Worm (Caenorhabditis elegans) whole organism, late embryonic: ENCODE measurements around the gene C04E6.13.

Experiments used
- K02D7.2 ChIP-seq: sonication (generic microtip); optimal IDR thresholded peaks from 2 replicates; lab custom pipeline; 2017; ENCODE audit warnings: mild to moderate bottlenecking, missing genetic modification characterization, missing compliant biosample characterization
- Y22D7AL.16 ChIP-seq: sonication (generic microtip); optimal IDR thresholded peaks from 2 replicates; lab custom pipeline; 2016; ENCODE audit warnings: missing genetic modification characterization, missing compliant biosample characterization
- ceh-2 ChIP-seq: sonication (generic microtip); optimal IDR thresholded peaks from 2 replicates; lab custom pipeline; 2016; ENCODE audit warnings: missing genotype, missing genetic modification characterization, missing compliant biosample characterization
- ceh-22 ChIP-seq: sonication (generic microtip); optimal IDR thresholded peaks from 2 replicates; lab custom pipeline; 2017; ENCODE audit warnings: missing biosample characterization, missing genetic modification characterization
- ceh-48 ChIP-seq: sonication (generic microtip); optimal IDR thresholded peaks from 2 replicates; lab custom pipeline; 2016; ENCODE audit warnings: missing genetic modification characterization, inconsistent platforms, missing compliant biosample characterization
- elt-4 ChIP-seq: sonication (generic microtip); optimal IDR thresholded peaks from 2 replicates; lab custom pipeline; 2016; ENCODE audit warnings: missing genetic modification characterization, missing compliant biosample characterization
- fax-1 ChIP-seq: sonication (generic microtip); optimal IDR thresholded peaks from 2 replicates; lab custom pipeline; 2016; ENCODE audit warnings: missing genotype, missing genetic modification characterization, missing compliant biosample characterization
- fkh-10 ChIP-seq: fragments of 150-350 bp; optimal IDR thresholded peaks from 2 replicates; lab custom pipeline; 2014; ENCODE audit warnings: missing biosample characterization, missing genetic modification reagents, missing genetic modification characterization
- hlh-13 ChIP-seq: fragments of 200-800 bp; sonication (Bioruptor generic); optimal IDR thresholded peaks from 2 replicates; lab custom pipeline; 2018; ENCODE audit warnings: mild to moderate bottlenecking, missing genetic modification characterization, missing compliant biosample characterization
- hlh-15 ChIP-seq: sonication (generic microtip); optimal IDR thresholded peaks from 2 replicates; lab custom pipeline; 2016; ENCODE audit warnings: missing genetic modification characterization, missing compliant biosample characterization
- hlh-8 ChIP-seq: sonication (generic microtip); optimal IDR thresholded peaks from 2 replicates; lab custom pipeline; 2016; ENCODE audit warnings: missing genotype, missing genetic modification characterization, missing compliant biosample characterization
- lin-11 ChIP-seq: fragments of 200-800 bp; sonication (Bioruptor generic); optimal IDR thresholded peaks from 2 replicates; lab custom pipeline; 2018; ENCODE audit warnings: mild to moderate bottlenecking, missing genetic modification characterization, missing compliant biosample characterization
- madf-2 ChIP-seq: sonication (generic microtip); optimal IDR thresholded peaks from 2 replicates; lab custom pipeline; 2017; ENCODE audit warnings: missing genetic modification characterization, missing compliant biosample characterization
- nfya-1 ChIP-seq: sonication (generic microtip); optimal IDR thresholded peaks from 2 replicates; lab custom pipeline; 2017; ENCODE audit warnings: missing genetic modification characterization, mild to moderate bottlenecking, missing compliant biosample characterization, antibody characterized with exemption, moderate library complexity
- nhr-11 ChIP-seq: fragments of 150-350 bp; optimal IDR thresholded peaks from 2 replicates; lab custom pipeline; 2014; ENCODE audit warnings: missing biosample characterization, missing genetic modification characterization
- nhr-232 ChIP-seq: sonication (generic microtip); optimal IDR thresholded peaks from 2 replicates; lab custom pipeline; 2016; ENCODE audit warnings: missing genetic modification characterization, missing compliant biosample characterization
- pax-1 ChIP-seq: fragments of 150-350 bp; optimal IDR thresholded peaks from 2 replicates; lab custom pipeline; 2014; ENCODE audit warnings: missing biosample characterization, missing genetic modification characterization
- pha-2 ChIP-seq: sonication (generic microtip); optimal IDR thresholded peaks from 2 replicates; lab custom pipeline; 2017; ENCODE audit warnings: mild to moderate bottlenecking, missing genetic modification characterization, missing compliant biosample characterization
- pha-4 ChIP-seq: fragments of 150-350 bp; optimal IDR thresholded peaks from 2 replicates; lab custom pipeline; 2018; ENCODE audit warnings: missing biosample characterization, missing genetic modification reagents, missing genetic modification characterization
- rnt-1 ChIP-seq: sonication (generic microtip); optimal IDR thresholded peaks from 2 replicates; lab custom pipeline; 2016; ENCODE audit warnings: missing genetic modification characterization, missing compliant biosample characterization
- sdc-2 ChIP-seq: sonication (generic microtip); optimal IDR thresholded peaks from 2 replicates; lab custom pipeline; 2016; ENCODE audit warnings: missing genotype, missing genetic modification characterization, missing compliant biosample characterization
- sox-4 ChIP-seq: sonication (generic microtip); optimal IDR thresholded peaks from 2 replicates; lab custom pipeline; 2017; ENCODE audit warnings: mild to moderate bottlenecking, missing genetic modification characterization, inconsistent platforms, missing compliant biosample characterization
- syd-9 ChIP-seq: sonication (generic microtip); optimal IDR thresholded peaks from 2 replicates; lab custom pipeline; 2016; ENCODE audit warnings: mild to moderate bottlenecking, missing genetic modification characterization, moderate library complexity, missing compliant biosample characterization
- tbx-2 ChIP-seq: sonication (generic microtip); optimal IDR thresholded peaks from 2 replicates; lab custom pipeline; 2016; ENCODE audit warnings: missing genetic modification characterization, missing compliant biosample characterization
- tbx-7 ChIP-seq: sonication (generic microtip); optimal IDR thresholded peaks from 2 replicates; lab custom pipeline; 2016; ENCODE audit warnings: missing genotype, missing genetic modification characterization, missing compliant biosample characterization
- unc-42 ChIP-seq: sonication (generic microtip); optimal IDR thresholded peaks from 2 replicates; lab custom pipeline; 2016; ENCODE audit warnings: missing genotype, missing genetic modification characterization, missing compliant biosample characterization
- unc-55 ChIP-seq: sonication (generic microtip); optimal IDR thresholded peaks from 2 replicates; lab custom pipeline; 2017; ENCODE audit warnings: missing biosample characterization, missing genetic modification reagents, missing genetic modification characterization
- unc-86 ChIP-seq: sonication (generic microtip); optimal IDR thresholded peaks from 2 replicates; lab custom pipeline; 2016; ENCODE audit warnings: missing genetic modification characterization, missing compliant biosample characterization
- ztf-16 ChIP-seq: sonication (generic microtip); optimal IDR thresholded peaks from 2 replicates; lab custom pipeline; 2017; ENCODE audit warnings: missing genetic modification characterization, missing compliant biosample characterization

C04E6.13 gene

DNA sequence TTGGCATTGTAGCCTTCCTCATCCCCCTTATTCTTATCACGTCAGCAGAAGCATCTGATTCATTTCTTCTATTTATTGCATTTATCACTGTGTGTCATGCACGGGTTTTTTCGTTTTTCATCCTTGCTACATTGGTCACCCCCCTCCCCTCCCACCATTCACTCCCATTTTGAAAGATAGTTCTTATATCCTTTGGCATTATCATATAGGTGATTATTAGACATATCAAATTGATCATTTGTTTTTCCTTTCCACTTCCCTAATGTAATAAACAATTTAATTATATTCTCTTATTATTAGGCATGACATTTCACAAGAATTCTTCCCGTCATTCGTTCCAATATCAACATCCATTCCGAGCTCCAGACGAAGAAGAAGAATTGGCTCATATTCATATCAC, 38.6 kb downstream of the C04E6.13 start, which contains the start of gene M03F8.1:
Gene M03F8.1 (plus strand): TSS at position 301 of the 400 bp plus-strand sequence.
- TF ChIP-seq fkh-10 (no peak), hlh-15 (tag; lab: Kevin White, UChicago) (no peak), nhr-232 (no peak), pha-4 (tag; lab: Kevin White, UChicago) (no peak), ceh-48 (tag; lab: Kevin White, UChicago) (no peak), nhr-11 (tag; lab: Kevin White, UChicago) (no peak), tbx-2 (no peak), unc-86 (tag; lab: Kevin White, UChicago) (no peak), madf-2 (tag; lab: Kevin White, UChicago) (no peak), ztf-16 (tag; lab: Kevin White, UChicago) (no peak), syd-9 (tag; lab: Kevin White, UChicago) (no peak), lin-11 (tag; lab: Kevin White, UChicago) (no peak), sdc-2 (no peak), tbx-7 (tag; lab: Kevin White, UChicago) (no peak), ceh-22 (no peak), unc-42 (no peak)

DNA sequence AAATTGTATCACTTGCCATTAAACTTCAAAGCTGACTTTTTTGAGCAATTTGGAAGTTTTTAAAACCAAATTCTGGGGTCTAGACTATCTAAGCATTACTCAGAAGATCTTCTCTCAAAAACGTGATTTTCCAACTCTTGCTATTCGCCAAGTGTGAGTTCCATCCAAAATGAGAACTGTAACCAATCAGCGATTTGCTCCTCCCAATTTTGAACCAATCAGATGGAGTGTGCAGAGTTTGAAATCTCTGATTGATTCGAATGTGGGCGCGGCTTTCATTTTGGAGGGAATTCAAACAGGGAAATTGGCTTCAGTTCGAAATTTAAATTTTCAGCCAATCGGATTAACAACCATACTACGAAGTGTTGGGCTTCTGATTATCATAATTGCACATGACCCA, 40.6 kb downstream of the C04E6.13 start:
- TF ChIP-seq hlh-13 (GFP tag; lab: Kevin White, UChicago) (no peak), nfya-1 (peak; percentile 75)

DNA sequence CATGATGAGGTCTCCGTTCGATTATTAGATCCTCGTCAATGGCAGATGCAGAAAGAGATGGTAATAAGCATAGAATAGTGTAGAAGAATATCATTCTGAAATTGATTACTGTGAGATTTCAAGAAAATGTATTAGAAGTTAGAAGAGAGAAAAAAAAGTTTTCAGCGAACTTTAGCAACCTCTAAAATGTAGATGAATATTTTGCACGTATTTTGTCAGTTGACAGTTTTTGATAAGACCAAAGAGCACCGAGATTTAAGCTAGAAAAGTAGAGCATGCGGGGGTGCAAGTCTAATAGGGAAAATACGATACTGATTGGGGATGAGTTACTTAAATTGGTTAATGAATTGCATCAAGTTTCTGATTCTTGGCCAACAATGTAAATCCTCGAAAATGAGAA, 42.2 kb downstream of the C04E6.13 start, which contains the start of gene M03F8.6:
Gene M03F8.6 (minus strand): TSS at position 101 of the 400 bp plus-strand sequence.
- TF ChIP-seq pax-1 (tag; lab: Kevin White, UChicago) (no peak), Y22D7AL.16 (tag; lab: Kevin White, UChicago) (no peak), fax-1 (tag; lab: Kevin White, UChicago) (no peak), K02D7.2 (tag; lab: Kevin White, UChicago) (no peak)
- TF ChIP-seq, all 69 proteins: peak for 0

DNA sequence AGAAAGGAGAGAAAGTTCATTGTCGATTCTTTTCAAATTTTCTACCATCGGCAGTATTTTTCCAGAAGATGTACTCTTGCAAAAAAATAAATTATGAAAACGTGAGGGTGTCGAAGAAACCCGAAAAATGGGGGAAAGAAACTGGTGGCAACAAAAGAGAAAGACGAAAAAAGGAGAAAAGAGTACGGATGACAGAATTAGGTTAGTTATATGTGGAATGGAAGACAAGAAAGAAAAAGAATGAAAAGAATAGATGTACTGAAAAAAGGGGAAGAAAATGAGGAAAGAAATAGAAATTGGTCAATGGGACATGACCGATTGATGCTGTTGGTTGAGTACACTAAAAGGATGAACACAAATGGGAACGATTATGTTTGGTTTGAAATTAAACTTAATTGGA, 43.1 kb downstream of the C04E6.13 start:
- TF ChIP-seq unc-55, result no peak
- TF ChIP-seq unc-42, result peak; percentile 74
- no peak for TF ChIP-seq ceh-2 (tag; lab: Kevin White, UChicago)
- no peak for TF ChIP-seq nhr-11 (tag; lab: Kevin White, UChicago)
- TF ChIP-seq elt-4 (tag; lab: Kevin White, UChicago), result no peak
- no peak for TF ChIP-seq hlh-8 (tag; lab: Kevin White, UChicago)
- TF ChIP-seq sox-4 (tag; lab: Kevin White, UChicago), result no peak
- no peak for TF ChIP-seq pha-2
- TF ChIP-seq, all 69 proteins: peak for 1

DNA sequence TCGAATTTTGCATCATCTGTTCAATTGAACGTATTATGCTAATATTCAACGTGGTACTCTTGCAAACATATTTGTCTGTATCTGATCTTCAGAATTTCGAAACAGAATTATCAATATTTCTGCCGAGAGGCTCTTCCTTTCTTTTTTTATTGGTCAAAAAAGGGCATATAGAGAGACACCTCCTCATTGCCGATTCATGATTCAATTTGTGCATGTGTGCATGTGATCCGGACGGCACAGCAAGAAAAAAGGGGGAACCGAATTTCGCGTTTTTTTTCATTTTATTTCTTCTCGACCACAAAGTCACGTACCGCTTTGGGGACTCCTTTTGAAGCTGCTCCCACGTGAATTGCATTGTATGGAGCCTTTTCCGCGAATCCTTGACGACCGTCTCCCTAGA, 49.0 kb downstream of the C04E6.13 start, which contains the start of gene mcp-1:
Gene mcp-1 (plus strand): TSS at position 292 of the 400 bp plus-strand sequence.
- TF ChIP-seq rnt-1 (tag; lab: Kevin White, UChicago) (no peak), unc-42 (peak; percentile 85)

DNA sequence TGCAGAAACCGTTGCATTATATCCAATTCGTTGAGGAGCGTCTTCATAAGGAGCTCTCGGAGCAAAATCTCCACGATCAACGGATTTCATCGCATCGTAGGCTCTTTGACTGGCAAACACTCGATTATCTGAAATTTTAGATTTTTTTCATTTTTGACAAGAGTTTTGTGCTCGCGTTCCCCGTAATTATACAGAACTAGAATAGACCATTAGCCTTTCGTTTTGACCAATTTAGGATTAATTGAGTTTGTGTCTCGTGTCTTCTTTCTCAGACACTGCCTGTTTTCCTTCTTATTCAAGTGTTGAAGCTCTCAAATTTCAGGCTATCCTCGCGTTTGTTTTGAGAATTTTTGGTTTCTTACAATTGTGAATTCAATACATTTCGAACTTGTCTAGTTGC, 50.6 kb downstream of the C04E6.13 start:
- TF ChIP-seq hlh-15 (tag; lab: Kevin White, UChicago) (no peak), unc-42 (peak; percentile 59)
